Worm (Caenorhabditis elegans) whole organism, young adult: ENCODE results near the gene irk-1.
A peak's percentile ranks its signal among the peaks of the same experiment; 100 is the strongest.

ENCODE experiments used
- B0035.1 ChIP-seq: sonication (generic microtip); optimal IDR thresholded peaks from 2 replicates; lab custom pipeline; 2016; ENCODE audit warnings: missing genetic modification characterization, mild to moderate bottlenecking, missing compliant biosample characterization, missing genotype, missing genetic modification reagents
- Y53G8AR.9 ChIP-seq: fragments of 200-800 bp; sonication (Bioruptor generic); conservative IDR thresholded peaks from 2 replicates; pipeline ENCODE4 v1.3.6; 2022; ENCODE audit warnings: missing genetic modification reagents, missing genetic modification characterization, missing compliant biosample characterization
- ama-1 ChIP-seq, 3 experiments: fragments of 150-350 bp in 1 of 3; sonication (generic microtip) in 2 of 3; optimal IDR thresholded peaks; 2 replicates each; lab custom pipeline; 2014 to 2018; ENCODE audit warnings: missing biosample characterization in 2 of 3, missing genetic modification characterization in 2 of 3, missing genetic modification reagents in 2 of 3
- nfya-1 ChIP-seq: sonication (generic microtip); optimal IDR thresholded peaks from 2 replicates; lab custom pipeline; 2017; ENCODE audit warnings: antibody characterized with exemption, missing compliant biosample characterization, missing genetic modification characterization, borderline replicate concordance; ENCODE audit not compliant: insufficient read depth
- nfya-2 ChIP-seq: fragments of 200-800 bp; sonication (Bioruptor generic); IDR thresholded peaks from 2 replicates; pipeline ENCODE4 v1.3.6; 2022; ENCODE audit warnings: missing genetic modification reagents, missing genetic modification characterization, missing compliant biosample characterization
- ztf-28 ChIP-seq: fragments of 200-800 bp; sonication (Bioruptor generic); IDR thresholded peaks from 2 replicates; pipeline ENCODE4 v1.3.6; 2022; ENCODE audit warnings: missing genetic modification reagents, missing genetic modification characterization, missing compliant biosample characterization

- TF ChIP-seq nfya-2 (GFP tag; lab: Robert Waterston, UW) (no peak), Y53G8AR.9 (0 out of 2 replicates have a peak, but pooled peaks have one; percentile 51), nfya-1 (no peak), B0035.1 (no peak), ama-1 (optimal IDR thresholded peaks at IDR 0.05; lab: Kevin White, UChicago) (no peak), ama-1 (GFP tag; optimal IDR thresholded peaks at IDR 0.05; lab: Kevin White, UChicago) (no peak), ztf-28 (GFP tag; lab: Robert Waterston, UW) (no peak)
Observed at ce11 chrX:6750145-6750544, 27.8 kb downstream of the irk-1 start.
